Fruit fly (Drosophila melanogaster) whole organism, prepupa: ENCODE data around the gene jagn.

Experiments
- CG10631 ChIP-seq: fragments of 200-800 bp; sonication (Bioruptor generic); optimal IDR thresholded peaks from 2 replicates; lab custom pipeline; 2016; ENCODE audit warnings: missing biosample characterization, missing genetic modification characterization
- CG10669 ChIP-seq: fragments of 200-800 bp; sonication (Bioruptor generic); optimal IDR thresholded peaks from 3 replicates; lab custom pipeline; 2018; ENCODE audit warnings: missing biosample characterization, mild to moderate bottlenecking, missing genetic modification characterization, moderate library complexity
- CG11294 ChIP-seq: fragments of 200-800 bp; sonication (Bioruptor generic); IDR thresholded peaks from 2 replicates; pipeline ENCODE4 v1.3.6; 2022; ENCODE audit warnings: missing biosample characterization, missing genetic modification characterization
- CG11762 ChIP-seq: fragments of 200-800 bp; sonication (Bioruptor generic); optimal IDR thresholded peaks from 3 replicates; lab custom pipeline; 2016; ENCODE audit warnings: missing biosample characterization, missing genetic modification characterization; ENCODE audit not compliant: insufficient read depth
- CG11902 ChIP-seq: fragments of 200-800 bp; sonication (Bioruptor generic); optimal IDR thresholded peaks from 3 replicates; lab custom pipeline; 2016; ENCODE audit warnings: missing biosample characterization, missing genetic modification characterization
- CG15336 ChIP-seq: fragments of 200-800 bp; sonication (Bioruptor generic); IDR thresholded peaks from 2 replicates; pipeline ENCODE4 v1.3.6; 2022; ENCODE audit warnings: missing biosample characterization, missing genetic modification characterization
- CG16779 ChIP-seq: fragments of 200-800 bp; sonication (Bioruptor generic); optimal IDR thresholded peaks from 3 replicates; lab custom pipeline; 2017; ENCODE audit warnings: missing biosample characterization, mild to moderate bottlenecking, missing genetic modification characterization
- CG3032 ChIP-seq: fragments of 200-800 bp; optimal IDR thresholded peaks from 2 replicates; lab custom pipeline; 2019; ENCODE audit warnings: missing biosample characterization, mild to moderate bottlenecking, missing genetic modification characterization, moderate library complexity
- CG31627 ChIP-seq: fragments of 200-800 bp; sonication (Bioruptor generic); optimal IDR thresholded peaks from 3 replicates; lab custom pipeline; 2016; ENCODE audit warnings: missing biosample characterization, missing genetic modification characterization
- CG32006 ChIP-seq: fragments of 200-800 bp; sonication (Bioruptor generic); optimal IDR thresholded peaks from 3 replicates; lab custom pipeline; 2017; ENCODE audit warnings: missing biosample characterization, mild to moderate bottlenecking, missing genetic modification characterization
- CG34406 ChIP-seq: fragments of 200-800 bp; sonication (Bioruptor generic); optimal IDR thresholded peaks from 3 replicates; lab custom pipeline; 2016; ENCODE audit warnings: missing biosample characterization, missing genetic modification characterization
- CG3919 ChIP-seq: fragments of 200-800 bp; sonication (Bioruptor generic); optimal IDR thresholded peaks from 3 replicates; lab custom pipeline; 2016; ENCODE audit warnings: missing biosample characterization, missing genetic modification characterization
- CG4318 ChIP-seq: fragments of 200-800 bp; sonication (Bioruptor generic); optimal IDR thresholded peaks from 3 replicates; lab custom pipeline; 2017; ENCODE audit warnings: missing biosample characterization, mild to moderate bottlenecking, missing genetic modification characterization
- CG6163 ChIP-seq: fragments of 200-800 bp; sonication (Bioruptor generic); IDR thresholded peaks from 3 replicates; pipeline ENCODE4 v1.3.6; 2022; ENCODE audit warnings: missing biosample characterization, missing genetic modification characterization
- CG6276 ChIP-seq: fragments of 200-800 bp; sonication (Bioruptor generic); optimal IDR thresholded peaks from 2 replicates; lab custom pipeline; 2017; ENCODE audit warnings: missing biosample characterization, mild to moderate bottlenecking, missing genetic modification characterization
- CG6792 ChIP-seq: fragments of 200-800 bp; sonication (Bioruptor generic); optimal IDR thresholded peaks from 3 replicates; lab custom pipeline; 2016; ENCODE audit warnings: missing biosample characterization, missing genetic modification characterization
- CG6808 ChIP-seq: fragments of 200-800 bp; sonication (Bioruptor generic); optimal IDR thresholded peaks from 3 replicates; lab custom pipeline; 2017; ENCODE audit warnings: missing biosample characterization, missing genetic modification characterization, mild to moderate bottlenecking, moderate library complexity, missing genetic modification reagents
- CG6854 ChIP-seq: fragments of 200-800 bp; sonication (Bioruptor generic); optimal IDR thresholded peaks from 2 replicates; lab custom pipeline; 2017; ENCODE audit warnings: missing biosample characterization, mild to moderate bottlenecking, missing genetic modification characterization
- CG7368 ChIP-seq: fragments of 200-800 bp; sonication (Bioruptor generic); optimal IDR thresholded peaks from 3 replicates; lab custom pipeline; 2016; ENCODE audit warnings: missing biosample characterization, missing genetic modification characterization
- CG8119 ChIP-seq: fragments of 200-800 bp; sonication (Bioruptor generic); IDR thresholded peaks from 3 replicates; pipeline ENCODE4 v1.3.6; 2022; ENCODE audit warnings: missing biosample characterization, missing genetic modification characterization
- CG8632 ChIP-seq: fragments of 200-800 bp; sonication (Bioruptor generic); optimal IDR thresholded peaks from 3 replicates; lab custom pipeline; 2016; ENCODE audit warnings: missing biosample characterization, missing genetic modification characterization
- CG9139 ChIP-seq: fragments of 200-800 bp; sonication (Bioruptor generic); optimal IDR thresholded peaks from 3 replicates; lab custom pipeline; 2017; ENCODE audit warnings: missing biosample characterization, mild to moderate bottlenecking, missing genetic modification characterization
- Eip78C ChIP-seq: fragments of 200-800 bp; sonication (Bioruptor generic); peaks from one replicate; lab custom pipeline; 2016; ENCODE audit warnings: missing biosample characterization, missing genetic modification characterization
- Ets21C ChIP-seq: fragments of 200-800 bp; sonication (Bioruptor generic); optimal IDR thresholded peaks from 3 replicates; lab custom pipeline; 2016; ENCODE audit warnings: missing biosample characterization, missing genetic modification characterization
- Ets96B ChIP-seq: fragments of 200-800 bp; optimal IDR thresholded peaks from 2 replicates; lab custom pipeline; 2019; ENCODE audit warnings: missing biosample characterization, mild to moderate bottlenecking, missing genetic modification characterization, moderate library complexity
- Gug ChIP-seq: fragments of 200-800 bp; sonication (Bioruptor generic); IDR thresholded peaks from 2 replicates; pipeline ENCODE4 v1.3.6; 2022; ENCODE audit warnings: missing biosample characterization, missing genetic modification characterization
- Hr4 ChIP-seq: fragments of 200-800 bp; sonication (Bioruptor generic); optimal IDR thresholded peaks from 3 replicates; lab custom pipeline; 2016; ENCODE audit warnings: missing biosample characterization, missing genetic modification characterization
- Met ChIP-seq: fragments of 200-800 bp; sonication (Bioruptor generic); optimal IDR thresholded peaks from 3 replicates; lab custom pipeline; 2016; ENCODE audit warnings: missing biosample characterization, missing genetic modification characterization
- OdsH ChIP-seq: fragments of 200-800 bp; sonication (Bioruptor generic); optimal IDR thresholded peaks from 3 replicates; lab custom pipeline; 2016; ENCODE audit warnings: missing biosample characterization, missing genetic modification characterization
- Smox ChIP-seq: fragments of 200-800 bp; sonication (Bioruptor generic); optimal IDR thresholded peaks from 3 replicates; lab custom pipeline; 2016; ENCODE audit warnings: missing biosample characterization, missing genetic modification characterization
- Sox102F ChIP-seq: fragments of 200-800 bp; sonication (Bioruptor generic); optimal IDR thresholded peaks from 2 replicates; lab custom pipeline; 2016; ENCODE audit warnings: missing biosample characterization, mild to moderate bottlenecking, missing genetic modification characterization
- Sox14 ChIP-seq: fragments of 200-800 bp; sonication (Bioruptor generic); optimal IDR thresholded peaks from 3 replicates; lab custom pipeline; 2016; ENCODE audit warnings: missing biosample characterization, missing genetic modification characterization
- Sox15 ChIP-seq: fragments of 200-800 bp; sonication (Bioruptor generic); optimal IDR thresholded peaks from 3 replicates; lab custom pipeline; 2016; ENCODE audit warnings: missing biosample characterization, missing genetic modification characterization
- achi ChIP-seq: fragments of 200-800 bp; sonication (Bioruptor generic); optimal IDR thresholded peaks from 3 replicates; lab custom pipeline; 2016; ENCODE audit warnings: missing biosample characterization, missing genetic modification characterization
- acj6 ChIP-seq: fragments of 200-800 bp; sonication (Bioruptor generic); optimal IDR thresholded peaks from 3 replicates; lab custom pipeline; 2016; ENCODE audit warnings: missing biosample characterization, missing genetic modification characterization
- cyc ChIP-seq: fragments of 200-800 bp; sonication (Bioruptor generic); optimal IDR thresholded peaks from 3 replicates; lab custom pipeline; 2016; ENCODE audit warnings: missing biosample characterization, missing genetic modification characterization
- dac ChIP-seq: fragments of 200-800 bp; sonication (Bioruptor generic); optimal IDR thresholded peaks from 2 replicates; lab custom pipeline; 2017; ENCODE audit warnings: missing biosample characterization, mild to moderate bottlenecking, missing genetic modification characterization
- eg ChIP-seq: fragments of 200-800 bp; sonication (Bioruptor generic); IDR thresholded peaks from 3 replicates; pipeline ENCODE4 v1.3.6; 2022; ENCODE audit warnings: missing biosample characterization, missing genetic modification characterization
- esn ChIP-seq: fragments of 200-800 bp; sonication (Bioruptor generic); optimal IDR thresholded peaks from 2 replicates; lab custom pipeline; 2016; ENCODE audit warnings: missing biosample characterization, mild to moderate bottlenecking, missing genetic modification characterization, moderate library complexity
- fd59A ChIP-seq: fragments of 200-800 bp; sonication (Bioruptor generic); optimal IDR thresholded peaks from 2 replicates; lab custom pipeline; 2017; ENCODE audit warnings: missing biosample characterization, mild to moderate bottlenecking, missing genetic modification characterization, missing genetic modification reagents
- fd85E ChIP-seq: fragments of 200-800 bp; sonication (Bioruptor generic); optimal IDR thresholded peaks from 3 replicates; lab custom pipeline; 2016; ENCODE audit warnings: missing biosample characterization, missing genetic modification characterization
- pdm3 ChIP-seq: fragments of 200-800 bp; sonication (Bioruptor generic); optimal IDR thresholded peaks from 3 replicates; lab custom pipeline; 2016; ENCODE audit warnings: missing biosample characterization, missing genetic modification characterization
- salr ChIP-seq, 2 experiments: fragments of 200-800 bp; sonication (Bioruptor generic); optimal IDR thresholded peaks; 3 replicates each; lab custom pipeline; 2016 to 2018; ENCODE audit warnings: missing biosample characterization in 2 of 2, missing genetic modification characterization in 2 of 2, mild to moderate bottlenecking in 1 of 2
- spab ChIP-seq: fragments of 200-800 bp; sonication (Bioruptor generic); optimal IDR thresholded peaks from 2 replicates; lab custom pipeline; 2017; ENCODE audit warnings: missing biosample characterization, mild to moderate bottlenecking, missing genetic modification characterization, missing genetic modification reagents
- ss ChIP-seq, 2 experiments: fragments of 200-800 bp; sonication (Bioruptor generic); optimal IDR thresholded peaks; 2 replicates in 1 of 2; 3 replicates in 1 of 2; lab custom pipeline; 2017 to 2018; ENCODE audit warnings: mild to moderate bottlenecking in 2 of 2, missing biosample characterization in 2 of 2, missing genetic modification characterization in 2 of 2, moderate library complexity in 1 of 2
- svp ChIP-seq: fragments of 200-800 bp; sonication (Bioruptor generic); peaks from one replicate; lab custom pipeline; 2016; ENCODE audit warnings: missing biosample characterization, missing genetic modification characterization
- topi ChIP-seq: fragments of 200-800 bp; sonication (Bioruptor generic); optimal IDR thresholded peaks from 3 replicates; lab custom pipeline; 2016; ENCODE audit warnings: missing biosample characterization, missing genetic modification characterization
- vri ChIP-seq: fragments of 200-800 bp; sonication (Bioruptor generic); optimal IDR thresholded peaks from 3 replicates; lab custom pipeline; 2016; ENCODE audit warnings: missing biosample characterization, mild to moderate bottlenecking, missing genetic modification characterization

Gene jagn

DNA sequence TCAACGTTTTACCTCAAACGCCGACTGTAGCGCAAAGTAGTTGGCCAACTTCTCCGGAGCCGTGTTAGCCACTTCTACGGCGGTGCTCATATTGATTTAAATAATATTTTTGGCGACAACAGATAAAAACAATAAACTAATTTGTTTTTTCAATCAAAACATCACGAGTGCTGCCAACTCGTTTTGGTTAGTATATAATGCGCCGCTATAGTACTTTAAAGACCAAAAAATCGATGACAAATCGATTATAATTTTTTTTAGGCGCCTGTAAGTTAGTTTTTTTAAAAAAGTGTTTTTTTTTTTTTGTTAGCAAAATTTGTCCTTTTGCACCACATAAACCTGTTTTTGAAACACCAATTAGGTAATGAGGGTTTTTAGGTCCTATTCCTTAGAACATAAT is 42.1 kb downstream of the jagn start, which contains the start of gene Hpr1:
Hpr1 (minus strand) TSS at position 198 of the 400 bp plus-strand sequence.
- TF ChIP-seq Eip78C (GFP tag; lab: Kevin White, UChicago) (peak; percentile 61), CG6276 (GFP tag; lab: Kevin White, UChicago) (no peak)

- no peak for TF ChIP-seq OdsH (GFP tag; lab: Kevin White, UChicago)
Measured at dm6 chr3R:5821750-5822149, 42.6 kb downstream of the jagn start, which contains the start of gene CG46303. CG46303 (plus strand) TSS chr3R:5821972.

DNA sequence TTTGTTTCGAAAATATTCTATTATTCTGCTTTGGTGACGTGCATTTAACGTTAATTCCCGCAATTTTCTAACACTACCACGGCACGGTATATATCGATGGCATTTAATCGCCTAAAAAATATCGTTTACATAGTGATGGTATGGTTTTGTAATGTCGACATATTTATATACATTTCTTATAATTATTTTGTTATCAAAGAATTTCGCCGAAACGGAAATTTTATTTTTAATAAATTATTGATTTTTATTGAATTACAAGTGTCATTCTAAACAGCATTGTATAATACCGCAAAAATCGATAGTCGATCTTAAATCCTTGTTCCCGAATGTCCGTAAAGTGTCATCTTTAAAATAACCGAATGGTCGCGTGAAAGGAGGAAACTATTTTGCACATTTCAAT is 45.3 kb downstream of the jagn start, which contains the start of the genes Sec20 and dgrn:
Sec20 (minus strand) TSS at position 77 of the 400 bp plus-strand sequence.
dgrn (plus strand) TSS at position 160 of the 400 bp plus-strand sequence.
- TF ChIP-seq CG6276 (GFP tag; lab: Kevin White, UChicago): no peak
- peak; percentile 29 for TF ChIP-seq Sox15 (GFP tag; lab: Kevin White, UChicago)
- TF ChIP-seq topi (GFP tag; lab: Kevin White, UChicago): peak; percentile 64
- TF ChIP-seq CG11294: no peak
- TF ChIP-seq acj6 (GFP tag; lab: Kevin White, UChicago): peak; percentile 73
- peak; percentile 35 for TF ChIP-seq CG11902
- TF ChIP-seq Hr4 (GFP tag; lab: Kevin White, UChicago): peak; percentile 67
- peak; percentile 60 for TF ChIP-seq CG31627
- TF ChIP-seq CG6163 (GFP tag; lab: Robert Waterston, UW): no peak
- TF ChIP-seq CG7368: peak; percentile 44
- TF ChIP-seq esn (GFP tag; lab: Kevin White, UChicago): peak; percentile 78
- TF ChIP-seq CG4318 (GFP tag; lab: Kevin White, UChicago): no peak
- TF ChIP-seq Sox102F (GFP tag; lab: Kevin White, UChicago): no peak
- TF ChIP-seq pdm3 (GFP tag; lab: Kevin White, UChicago): no peak
- TF ChIP-seq CG9139: no peak
- peak; percentile 44; the same call in 1 of the 3 replicates for TF ChIP-seq eg (GFP tag; lab: Robert Waterston, UW)
- peak; percentile 19 for TF ChIP-seq CG11762
- peak; percentile 60 for TF ChIP-seq CG34406 (GFP tag; lab: Kevin White, UChicago)
- TF ChIP-seq fd85E (GFP tag; lab: Kevin White, UChicago): no peak
- no peak for TF ChIP-seq Smox (GFP tag; lab: Kevin White, UChicago)
- TF ChIP-seq CG8632 (GFP tag; lab: Kevin White, UChicago): peak; percentile 15
- peak; percentile 74 for TF ChIP-seq OdsH (GFP tag; lab: Kevin White, UChicago)
- peak; percentile 67 for TF ChIP-seq Ets96B (tag; lab: Kevin White, UChicago)
- no peak for TF ChIP-seq salr (GFP tag; optimal IDR thresholded peaks at IDR 0.05; lab: Kevin White, UChicago)
- peak; percentile 66 for TF ChIP-seq CG3032 (tag; lab: Kevin White, UChicago)
- peak; percentile 65 for TF ChIP-seq CG10631
- TF ChIP-seq Met (GFP tag; lab: Kevin White, UChicago): peak; percentile 75
- peak; percentile 66 for TF ChIP-seq CG6792 (GFP tag; lab: Kevin White, UChicago)
- TF ChIP-seq Sox14 (GFP tag; lab: Kevin White, UChicago): peak; percentile 70
- TF ChIP-seq fd59A (GFP tag; lab: Kevin White, UChicago): no peak
- no peak for TF ChIP-seq spab
- no peak for TF ChIP-seq CG15336
- no peak for TF ChIP-seq ss (GFP tag; optimal IDR thresholded peaks at IDR 0.05; lab: Kevin White, UChicago)
- TF ChIP-seq Eip78C (GFP tag; lab: Kevin White, UChicago): peak; percentile 88
- TF ChIP-seq CG6808 (GFP tag; lab: Kevin White, UChicago): peak; percentile 21
- peak; percentile 71 for TF ChIP-seq svp
- no peak for TF ChIP-seq CG3919
- TF ChIP-seq achi (GFP tag; lab: Kevin White, UChicago): peak; percentile 70
- TF ChIP-seq cyc: peak; percentile 67
- no peak for TF ChIP-seq dac (GFP tag; lab: Kevin White, UChicago)
- TF ChIP-seq CG6854: no peak
- peak; percentile 51 for TF ChIP-seq Ets21C (GFP tag; lab: Kevin White, UChicago)
- TF ChIP-seq vri (GFP tag; lab: Kevin White, UChicago): peak; percentile 37
- TF ChIP-seq CG16779 (tag; lab: Kevin White, UChicago): no peak
- no peak for TF ChIP-seq CG10669 (GFP tag; lab: Kevin White, UChicago)
- 0 out of 2 replicates have a peak, but pooled peaks have one; percentile 32 for TF ChIP-seq Gug (GFP tag; lab: Robert Waterston, UW)
- no peak for TF ChIP-seq CG8119
- TF ChIP-seq CG32006 (GFP tag; lab: Kevin White, UChicago): no peak
